Fruit fly (Drosophila melanogaster): ENCODE data around the gene Mlc1.

Gene Mlc1

dm6 chr3R:27660127-27660579 lies at the start of gene Mlc1:
Mlc1 (minus strand) TSS chr3R:27660177.
- no peak for TF ChIP-seq CG17801 (GFP tag; optimal IDR thresholded peaks at IDR 0.05; ENCODE audit: partially characterized antibody)

dm6 chr3R:27706581-27707181 lies 46.7 kb upstream of the Mlc1 start, which contains the start of the genes CROT and CG12877:
CROT (minus strand) TSS chr3R:27706751.
CG12877 (plus strand) TSS chr3R:27707100.
- TF ChIP-seq CG17801 (GFP tag; optimal IDR thresholded peaks at IDR 0.05; ENCODE audit: partially characterized antibody): peak; percentile 79

dm6 chr3R:27706039-27706580 lies 46.1 kb upstream of the Mlc1 start:
- TF ChIP-seq CG17801 (GFP tag; optimal IDR thresholded peaks at IDR 0.05; ENCODE audit: partially characterized antibody): no peak

DNA sequence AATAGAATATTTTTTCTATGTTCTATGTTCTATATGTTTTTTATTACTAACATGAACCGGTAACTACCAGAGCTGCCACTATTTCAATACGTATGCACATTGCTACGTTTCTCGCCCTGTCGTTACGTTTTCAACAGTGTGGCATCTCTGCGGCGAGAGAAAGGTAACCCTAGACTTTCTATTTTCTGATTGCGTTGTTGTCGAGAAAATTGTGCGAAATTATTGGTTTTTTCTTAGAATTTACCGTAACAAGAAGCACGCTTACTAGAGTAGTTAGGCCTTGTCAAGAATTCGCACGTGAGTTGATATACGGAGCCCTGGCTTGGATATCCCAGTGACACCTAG lies 40.2 kb upstream of the Mlc1 start, which contains the start of gene btz:
TSS of gene btz (plus strand) at position 133 of the 345 bp plus-strand sequence.
- peak; percentile 19 for TF ChIP-seq CG17801 (GFP tag; optimal IDR thresholded peaks at IDR 0.05; ENCODE audit: partially characterized antibody)

DNA sequence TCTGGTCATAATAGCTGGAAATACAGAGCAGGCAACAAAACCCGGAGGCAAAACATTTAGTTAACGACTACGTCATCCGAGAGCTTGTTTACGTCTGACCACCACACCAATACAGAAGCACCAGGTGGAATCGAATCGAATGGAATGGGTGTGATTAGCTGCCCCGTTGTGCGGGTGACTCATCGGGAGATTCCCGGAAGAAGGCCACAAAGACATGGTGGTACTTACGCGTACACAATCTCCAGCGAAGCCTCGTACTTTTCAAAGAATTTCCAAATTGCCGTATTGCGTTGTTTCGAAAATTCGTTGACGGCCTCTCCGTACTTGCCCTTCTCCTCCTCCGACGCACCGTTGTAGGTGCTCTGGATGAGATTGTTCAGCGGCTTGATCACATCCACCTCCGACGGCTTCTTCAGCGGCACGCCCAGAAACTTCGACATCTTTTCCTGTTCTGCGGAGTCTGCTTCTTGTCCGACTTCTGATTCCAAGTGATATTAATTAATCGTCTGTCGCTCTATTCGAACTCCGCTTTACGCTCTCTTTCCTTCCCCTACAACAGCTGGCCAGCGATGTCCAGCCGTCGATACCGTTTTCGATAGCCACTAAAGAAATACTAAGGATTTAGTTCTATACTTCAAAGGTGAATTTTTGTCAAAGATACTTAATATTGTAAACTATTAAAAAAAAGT lies 39.7 kb upstream of the Mlc1 start, which contains the start of gene ALiX:
TSS of gene ALiX (minus strand) at position 571 of the 689 bp plus-strand sequence.
- TF ChIP-seq CG17801 (GFP tag; optimal IDR thresholded peaks at IDR 0.05; ENCODE audit: partially characterized antibody): no peak

- TF ChIP-seq CG17801 (GFP tag; optimal IDR thresholded peaks at IDR 0.05; ENCODE audit: partially characterized antibody): no peak
Observed at dm6 chr3R:27695019-27695418, 35.0 kb upstream of the Mlc1 start, which contains the start of gene HSPBAP1. HSPBAP1 (plus strand) TSS chr3R:27695235.

DNA sequence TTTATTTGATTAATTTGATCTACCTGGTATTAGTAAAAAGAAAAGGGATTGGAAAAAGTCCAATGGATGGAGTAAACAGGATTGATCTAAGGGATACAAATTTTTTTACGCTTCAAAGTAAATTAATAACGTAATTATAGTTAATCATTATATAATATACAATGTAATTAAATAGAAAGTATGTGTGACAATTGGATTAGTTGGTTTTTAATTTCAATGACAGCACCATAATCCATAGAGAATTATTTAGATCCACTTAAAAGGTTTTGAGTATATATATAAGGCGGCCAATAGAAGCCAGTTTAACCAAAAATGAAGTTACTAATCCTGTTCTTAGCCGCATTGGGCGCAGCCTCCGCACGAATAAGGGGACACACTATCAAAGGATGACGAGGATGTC lies 34.6 kb upstream of the Mlc1 start, which contains the start of gene Acp98AB:
TSS of gene Acp98AB (plus strand) at position 301 of the 400 bp plus-strand sequence.
- no peak for TF ChIP-seq CG17801 (GFP tag; optimal IDR thresholded peaks at IDR 0.05; ENCODE audit: partially characterized antibody)

- no peak for TF ChIP-seq CG17801 (GFP tag; optimal IDR thresholded peaks at IDR 0.05; ENCODE audit: partially characterized antibody)
Observed at dm6 chr3R:27694018-27694417, 34.0 kb upstream of the Mlc1 start, which contains the start of gene CG43319. CG43319 (plus strand) TSS chr3R:27694318.

- no peak for TF ChIP-seq CG17801 (GFP tag; optimal IDR thresholded peaks at IDR 0.05; ENCODE audit: partially characterized antibody)
Observed at dm6 chr3R:27692645-27693307, 32.8 kb upstream of the Mlc1 start.

dm6 chr3R:27688034-27688433 lies 28.1 kb upstream of the Mlc1 start, which contains the start of gene CG31055:
CG31055 (minus strand) TSS chr3R:27688134.
- TF ChIP-seq CG17801 (GFP tag; optimal IDR thresholded peaks at IDR 0.05; ENCODE audit: partially characterized antibody): no peak

dm6 chr3R:27685539-27686012 lies 25.6 kb upstream of the Mlc1 start, which contains the start of gene CG12880:
CG12880 (plus strand) TSS chr3R:27685962.
- no peak for TF ChIP-seq CG17801 (GFP tag; optimal IDR thresholded peaks at IDR 0.05; ENCODE audit: partially characterized antibody)

- TF ChIP-seq CG17801 (GFP tag; optimal IDR thresholded peaks at IDR 0.05; ENCODE audit: partially characterized antibody): no peak
Observed at dm6 chr3R:27685074-27685473, 25.1 kb upstream of the Mlc1 start.

- TF ChIP-seq CG17801 (GFP tag; optimal IDR thresholded peaks at IDR 0.05; ENCODE audit: partially characterized antibody): no peak
Observed at dm6 chr3R:27681799-27682198, 21.8 kb upstream of the Mlc1 start, which contains the start of gene Sce. Sce (minus strand) TSS chr3R:27682029.

DNA sequence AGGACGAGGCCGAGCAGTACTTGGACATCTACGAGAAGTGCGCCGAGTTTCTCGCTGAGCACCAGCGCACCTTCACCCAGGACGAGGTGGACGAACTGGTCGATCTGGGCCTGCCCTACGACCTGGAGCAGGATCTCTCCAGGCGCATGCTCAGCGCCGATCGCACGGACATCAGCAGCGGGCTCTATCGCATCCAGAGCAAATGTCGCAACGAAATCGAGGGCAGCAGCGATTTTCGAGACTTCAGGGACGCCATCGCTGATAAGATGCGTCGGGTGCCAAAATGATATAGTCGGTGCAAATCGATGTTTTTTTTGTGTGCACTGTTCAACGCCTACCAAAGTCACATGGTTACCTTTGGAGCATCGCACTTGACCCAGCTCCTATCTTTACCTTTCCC lies 19.7 kb upstream of the Mlc1 start:
- TF ChIP-seq CG17801 (GFP tag; optimal IDR thresholded peaks at IDR 0.05; ENCODE audit: partially characterized antibody): no peak

DNA sequence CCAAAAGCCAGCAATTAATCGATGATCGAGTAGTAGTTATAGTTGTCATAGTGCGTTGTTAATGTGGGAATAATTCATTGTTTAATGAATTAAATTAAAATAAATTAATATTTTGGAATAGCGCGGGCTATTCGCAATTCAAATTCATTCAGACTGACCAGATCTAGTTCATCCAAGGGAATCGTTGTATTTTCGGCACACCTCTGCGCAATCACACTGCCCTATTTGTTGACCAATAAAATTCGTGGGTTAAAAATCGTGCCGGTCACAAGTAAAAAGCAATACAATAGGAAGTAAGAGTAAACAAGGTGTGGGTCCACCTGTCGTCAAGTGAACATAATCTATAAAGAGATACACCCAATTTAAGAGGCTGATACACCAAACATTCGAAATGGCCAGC lies 19.0 kb upstream of the Mlc1 start, which contains the start of gene CG12883:
TSS of gene CG12883 (plus strand) at position 273 of the 400 bp plus-strand sequence.
- TF ChIP-seq CG17801 (GFP tag; optimal IDR thresholded peaks at IDR 0.05; ENCODE audit: partially characterized antibody): no peak
